Fruit fly (Drosophila melanogaster): ENCODE measurements around the gene CG32485.

The CG32485 gene

DNA sequence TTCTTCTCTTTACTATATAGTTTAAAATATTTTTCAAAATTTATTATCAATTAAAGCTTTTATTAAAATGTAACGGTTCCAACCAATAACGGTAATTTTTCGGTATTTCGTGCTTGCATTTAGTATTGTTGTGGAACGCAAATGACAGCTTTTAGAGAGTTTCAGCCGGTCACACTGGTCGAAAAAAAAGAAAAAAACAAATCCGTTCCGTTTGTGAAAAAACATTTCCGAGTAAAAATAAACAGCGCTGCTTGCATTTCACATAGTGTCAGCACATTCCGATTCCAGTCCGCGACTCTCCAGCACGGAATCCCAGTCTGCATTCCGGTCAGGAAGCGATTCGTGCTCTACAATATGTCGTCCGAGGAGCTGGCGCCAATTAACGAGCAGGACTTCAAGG lies at the start of gene CG32485:
Gene CG32485, plus strand, starts transcription at position 139 of the 400 bp plus-strand sequence.
- TF ChIP-seq Dif (GFP tag; optimal IDR thresholded peaks at IDR 0.05; ENCODE audit: partially characterized antibody) (no peak), N (GFP tag; optimal IDR thresholded peaks at IDR 0.05) (no peak), usp (GFP tag; optimal IDR thresholded peaks at IDR 0.05) (no peak), jim (GFP tag; optimal IDR thresholded peaks at IDR 0.05) (peak; percentile 54), psq (GFP tag; optimal IDR thresholded peaks at IDR 0.05) (no peak), HLH106 (tag; optimal IDR thresholded peaks at IDR 0.05) (no peak), Rel (GFP tag; optimal IDR thresholded peaks at IDR 0.05) (no peak), Rel (tag; optimal IDR thresholded peaks at IDR 0.05) (peak; percentile 90), br (GFP tag; optimal IDR thresholded peaks at IDR 0.05) (no peak)

DNA sequence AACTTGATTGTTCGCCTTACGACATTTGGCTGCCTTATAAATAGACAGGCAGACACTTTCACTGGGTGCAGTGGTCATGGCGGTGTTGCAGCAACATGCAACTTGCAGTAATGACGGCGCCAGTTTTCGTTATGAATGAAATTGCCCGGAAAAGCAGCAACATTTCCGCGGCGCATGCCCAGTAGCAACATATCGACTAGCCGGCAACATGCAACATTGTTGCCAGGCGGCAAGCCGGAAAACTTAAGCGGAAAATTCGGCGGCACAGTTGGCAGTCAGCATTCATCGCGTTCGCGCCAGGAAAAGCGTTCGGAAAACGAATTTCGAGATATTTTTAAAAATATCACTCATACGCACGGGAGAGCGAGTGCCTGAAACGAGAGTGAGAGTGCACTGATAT lies 48.7 kb upstream of the CG32485 start, which contains the start of gene FMRFaR:
Gene FMRFaR, plus strand, starts transcription at position 272 of the 400 bp plus-strand sequence.
- no peak for TF ChIP-seq Sp1 (GFP tag; optimal IDR thresholded peaks at IDR 0.05)
- TF ChIP-seq Mio (GFP tag; optimal IDR thresholded peaks at IDR 0.05) = no peak
- no peak for TF ChIP-seq Rel (GFP tag; optimal IDR thresholded peaks at IDR 0.05)
- no peak for TF ChIP-seq Rel (tag; optimal IDR thresholded peaks at IDR 0.05)

DNA sequence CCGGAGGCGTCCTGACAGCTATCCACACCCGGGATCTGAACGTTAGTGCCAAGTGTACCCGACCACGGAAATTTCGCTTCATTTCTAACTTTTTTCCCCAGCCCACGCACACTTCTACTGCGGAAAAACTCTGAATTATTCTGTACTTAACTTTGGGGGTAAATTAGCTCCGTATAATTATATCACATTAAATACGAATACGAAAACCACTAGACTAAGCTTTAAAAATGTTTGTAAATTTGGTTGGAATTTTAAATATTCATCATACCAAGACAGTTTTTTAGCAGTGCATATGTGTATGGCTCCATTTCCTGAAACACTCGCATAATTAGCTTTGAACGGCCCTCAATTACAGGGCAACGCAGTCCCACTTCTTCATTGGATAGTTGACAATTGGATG lies 36.6 kb upstream of the CG32485 start:
- no peak for TF ChIP-seq fru (GFP tag; optimal IDR thresholded peaks at IDR 0.05)
- no peak for TF ChIP-seq GATAd (GFP tag; optimal IDR thresholded peaks at IDR 0.05)
- TF ChIP-seq psq (GFP tag; optimal IDR thresholded peaks at IDR 0.05) = no peak
- no peak for TF ChIP-seq foxo (GFP tag; optimal IDR thresholded peaks at IDR 0.05)

DNA sequence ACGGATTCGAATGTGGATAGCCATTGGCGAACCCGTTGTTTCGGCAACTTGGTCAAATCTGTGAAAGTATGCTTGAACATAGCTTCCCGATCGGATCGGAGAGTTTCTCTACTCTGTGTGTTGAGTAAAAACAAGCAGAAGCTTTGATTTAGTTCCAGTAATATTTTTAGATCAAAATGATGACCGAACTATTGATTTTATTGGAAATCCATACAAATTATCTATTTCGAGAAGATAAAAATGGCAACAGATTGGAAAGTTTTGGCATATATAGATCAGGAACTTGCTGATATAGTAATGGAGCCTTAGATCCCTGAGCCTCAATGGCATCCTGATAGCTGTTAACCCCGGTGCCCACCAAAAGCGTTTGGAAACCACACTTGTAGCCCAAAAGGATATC lies 34.2 kb upstream of the CG32485 start, which contains the start of gene CG32488:
Gene CG32488, minus strand, starts transcription at position 101 of the 400 bp plus-strand sequence.
- TF ChIP-seq fru (GFP tag; optimal IDR thresholded peaks at IDR 0.05) (no peak), Hr83 (GFP tag; optimal IDR thresholded peaks at IDR 0.05; ENCODE audit: poor library complexity, severe bottlenecking) (no peak), Dif (GFP tag; optimal IDR thresholded peaks at IDR 0.05; ENCODE audit: partially characterized antibody) (no peak)

DNA sequence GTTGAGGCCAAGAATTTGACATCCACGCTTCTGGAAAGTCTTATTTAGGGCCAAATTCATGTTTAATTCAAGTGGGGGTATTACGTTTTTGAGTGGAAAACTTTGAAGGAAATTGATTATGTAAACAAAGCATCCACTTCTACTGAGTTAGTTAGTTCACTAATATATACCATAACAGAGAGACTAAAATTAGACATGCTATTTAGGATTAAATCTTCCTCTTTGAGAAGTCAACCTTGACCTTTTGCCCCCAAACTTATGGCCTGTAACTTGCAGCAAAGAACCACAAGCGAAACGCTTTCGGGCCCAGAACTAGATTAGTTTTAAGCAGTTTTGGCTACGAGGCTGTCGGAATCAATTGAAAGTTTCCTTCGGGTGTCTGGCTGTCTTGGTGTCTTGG lies 33.0 kb upstream of the CG32485 start, which contains the start of gene CG32487:
Gene CG32487, minus strand, starts transcription at position 101 of the 400 bp plus-strand sequence.
- no peak for TF ChIP-seq Myc (optimal IDR thresholded peaks at IDR 0.05)
- no peak for TF ChIP-seq lola (GFP tag; optimal IDR thresholded peaks at IDR 0.05)
- TF ChIP-seq OdsH (GFP tag; optimal IDR thresholded peaks at IDR 0.05) = no peak
- TF ChIP-seq Hr83 (GFP tag; optimal IDR thresholded peaks at IDR 0.05; ENCODE audit: poor library complexity, severe bottlenecking) = no peak
- no peak for TF ChIP-seq pan (optimal IDR thresholded peaks at IDR 0.05)

DNA sequence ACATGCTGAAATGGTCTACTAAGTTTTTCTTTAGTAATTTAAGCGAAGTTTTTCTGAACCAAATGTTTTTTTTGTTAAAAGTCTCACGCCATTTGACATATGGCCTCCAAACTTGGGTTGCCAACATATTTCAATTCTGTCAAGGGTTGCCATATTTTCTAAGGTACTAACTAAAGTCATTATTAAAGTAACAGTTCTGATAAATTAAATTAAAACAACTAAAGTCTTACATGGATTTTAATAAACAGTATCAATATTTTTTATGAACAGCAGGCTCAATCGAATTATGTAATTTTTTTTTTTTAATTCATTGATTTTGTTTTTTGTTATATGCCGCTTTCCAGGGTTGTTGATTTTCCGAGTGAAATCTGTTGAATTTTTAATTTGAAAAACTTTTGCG lies 23.7 kb upstream of the CG32485 start, which contains the start of gene aly:
Gene aly, minus strand, starts transcription at position 101 of the 400 bp plus-strand sequence.
- TF ChIP-seq Hnf4 (GFP tag; optimal IDR thresholded peaks at IDR 0.05) (no peak), Abd-B (GFP tag; optimal IDR thresholded peaks at IDR 0.05) (no peak), psq (GFP tag; optimal IDR thresholded peaks at IDR 0.05) (no peak), Sp1 (GFP tag; optimal IDR thresholded peaks at IDR 0.05) (no peak), usp (GFP tag; optimal IDR thresholded peaks at IDR 0.05) (no peak), sage (GFP tag; optimal IDR thresholded peaks at IDR 0.05) (no peak), GATAd (GFP tag; optimal IDR thresholded peaks at IDR 0.05) (no peak), Rel (GFP tag; optimal IDR thresholded peaks at IDR 0.05) (no peak), Rel (tag; optimal IDR thresholded peaks at IDR 0.05) (no peak), rgr (GFP tag; optimal IDR thresholded peaks at IDR 0.05) (no peak), N (GFP tag; optimal IDR thresholded peaks at IDR 0.05) (no peak), CrebA (GFP tag; optimal IDR thresholded peaks at IDR 0.05; ENCODE audit: borderline replicate concordance) (no peak), pan (optimal IDR thresholded peaks at IDR 0.05) (no peak), dmrt93B (GFP tag; optimal IDR thresholded peaks at IDR 0.05) (no peak), Hr78 (GFP tag; optimal IDR thresholded peaks at IDR 0.05) (no peak), tai (GFP tag; optimal IDR thresholded peaks at IDR 0.05) (no peak), Vsx2 (GFP tag; optimal IDR thresholded peaks at IDR 0.05; ENCODE audit: partially characterized antibody) (no peak), foxo (GFP tag; optimal IDR thresholded peaks at IDR 0.05) (no peak), Hr83 (GFP tag; optimal IDR thresholded peaks at IDR 0.05; ENCODE audit: poor library complexity, severe bottlenecking) (no peak), HLH106 (tag; optimal IDR thresholded peaks at IDR 0.05) (no peak), Dif (GFP tag; optimal IDR thresholded peaks at IDR 0.05; ENCODE audit: partially characterized antibody) (no peak)
